Worm (Caenorhabditis elegans): ENCODE measurements around the gene Y57A10A.27.

- TF ChIP-seq ztf-29 (GFP tag; IDR thresholded peaks at IDR 0.05), result no peak
- no peak for TF ChIP-seq cog-1 (tag; optimal IDR thresholded peaks at IDR 0.05)
These were observed 28.3 kb upstream of the Y57A10A.27 start, which contains the start of gene sre-50 for ce11 chrII:12303142-12303541.

Data from whole organism, midembryonic.